Worm (Caenorhabditis elegans): ENCODE data around the gene ZK131.11.
A peak's percentile ranks its signal among the peaks of the same experiment; 100 is the strongest.

DNA sequence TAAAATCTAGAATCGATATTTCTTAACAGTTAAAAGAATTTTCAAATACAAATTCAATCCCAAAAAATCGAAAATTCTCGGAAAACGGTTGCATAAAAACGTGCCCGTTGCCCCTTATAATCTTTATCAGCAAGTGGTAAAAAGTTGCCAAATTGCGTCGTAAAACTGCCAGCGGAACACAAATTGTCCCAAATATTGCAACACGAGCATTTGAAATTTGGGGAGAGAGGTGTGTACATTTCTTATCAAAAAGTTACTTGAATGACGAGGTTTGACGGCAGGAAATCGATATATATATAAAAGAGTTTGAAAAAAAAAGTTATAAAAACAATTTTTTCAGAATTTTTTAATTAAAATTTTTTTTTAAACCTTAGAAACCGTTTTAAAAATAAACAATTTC lies 54.0 kb downstream of the ZK131.11 start:
- no peak for TF ChIP-seq unc-39 (tag; optimal IDR thresholded peaks at IDR 0.05)
- no peak for TF ChIP-seq skn-1 (tag; optimal IDR thresholded peaks at IDR 0.05)
- no peak for TF ChIP-seq ceh-44 (GFP tag; IDR thresholded peaks at IDR 0.05)
- peak in 1 of 2 experiments; percentile 6 for TF ChIP-seq unc-62 (GFP tag; optimal IDR thresholded peaks at IDR 0.05 in 1 of 2)
- TF ChIP-seq unc-62 (tag; optimal IDR thresholded peaks at IDR 0.05), result no peak
- TF ChIP-seq Y75B8A.6 (GFP tag; IDR thresholded peaks at IDR 0.05), result no peak
- TF ChIP-seq nhr-237 (tag; optimal IDR thresholded peaks at IDR 0.05), result no peak
- no peak for TF ChIP-seq daf-8 (GFP tag; IDR thresholded peaks at IDR 0.05)
- no peak for TF ChIP-seq unc-130 (GFP tag; optimal IDR thresholded peaks at IDR 0.05)
- no peak for TF ChIP-seq nhr-111 (GFP tag; optimal IDR thresholded peaks at IDR 0.05)
- TF ChIP-seq lin-13 (GFP tag; optimal IDR thresholded peaks at IDR 0.05), result no peak
- TF ChIP-seq ztf-11 (tag; optimal IDR thresholded peaks at IDR 0.05), result no peak
- TF ChIP-seq ama-1 (optimal IDR thresholded peaks at IDR 0.05), result no peak

Measured in whole organism, L4 larva.